Worm (Caenorhabditis elegans): ENCODE measurements around the gene clpr-2.

- TF ChIP-seq ama-1 (optimal IDR thresholded peaks at IDR 0.05) = no peak
- TF ChIP-seq hmg-4 (GFP tag; optimal IDR thresholded peaks at IDR 0.05) = no peak
- no peak for TF ChIP-seq pes-1 (GFP tag; IDR thresholded peaks at IDR 0.05)
- no peak for TF ChIP-seq tbx-11 (GFP tag; IDR thresholded peaks at IDR 0.05)
- no peak for TF ChIP-seq ceh-13 (GFP tag; optimal IDR thresholded peaks at IDR 0.05)
- no peak for TF ChIP-seq flt-1 (GFP tag; IDR thresholded peaks at IDR 0.05)
- no peak for TF ChIP-seq tra-4 (tag; optimal IDR thresholded peaks at IDR 0.05)
- no peak for TF ChIP-seq ets-7 (tag; optimal IDR thresholded peaks at IDR 0.05)
- no peak for TF ChIP-seq hmbx-1 (tag; optimal IDR thresholded peaks at IDR 0.05)
Measured at ce11 chrII:1240436-1240835, 18.3 kb upstream of the clpr-2 start.
